Fruit fly (Drosophila melanogaster) whole organism, embryonic: ENCODE measurements around the gene Syx13.

Experiments
- Abd-B ChIP-seq: fragments of 200-800 bp; sonication (Bioruptor generic); optimal IDR thresholded peaks from 2 replicates; lab custom pipeline; 2018; ENCODE audit warnings: missing biosample characterization, mild to moderate bottlenecking, missing genetic modification characterization, moderate library complexity
- Adf1 ChIP-seq: fragments of 200-800 bp; sonication (Bioruptor generic); IDR thresholded peaks from 2 replicates; pipeline ENCODE4 v1.3.6; 2022; ENCODE audit warnings: missing biosample characterization, missing genetic modification characterization
- Bdp1 ChIP-seq: fragments of 200-800 bp; sonication (Bioruptor generic); optimal IDR thresholded peaks from 3 replicates; lab custom pipeline; 2016; ENCODE audit warnings: missing biosample characterization, missing genetic modification characterization
- CG10462 ChIP-seq: fragments of 200-800 bp; sonication (Bioruptor generic); optimal IDR thresholded peaks from 2 replicates; lab custom pipeline; 2016; ENCODE audit warnings: missing biosample characterization, missing genetic modification characterization
- CG10959 ChIP-seq: fragments of 200-800 bp; sonication (Bioruptor generic); IDR thresholded peaks from 2 replicates; pipeline ENCODE4 v1.3.6; 2022; ENCODE audit warnings: missing biosample characterization, missing genetic modification characterization
- CG12744 ChIP-seq: fragments of 200-800 bp; sonication (Bioruptor generic); optimal IDR thresholded peaks from 2 replicates; lab custom pipeline; 2016; ENCODE audit warnings: missing biosample characterization, missing genetic modification characterization
- CG13424 ChIP-seq: fragments of 200-800 bp; sonication (Bioruptor generic); optimal IDR thresholded peaks from 2 replicates; lab custom pipeline; 2019; ENCODE audit warnings: missing biosample characterization, mild to moderate bottlenecking, missing genetic modification characterization, moderate library complexity
- CG14667 ChIP-seq: fragments of 200-800 bp; sonication (Bioruptor generic); IDR thresholded peaks from 2 replicates; pipeline ENCODE4 v1.3.6; 2022; ENCODE audit warnings: missing biosample characterization, missing genetic modification characterization
- CG15479 ChIP-seq: fragments of 200-800 bp; sonication (Bioruptor generic); optimal IDR thresholded peaks from 3 replicates; lab custom pipeline; 2019; ENCODE audit warnings: missing biosample characterization, mild to moderate bottlenecking, missing genetic modification characterization, moderate library complexity
- CG1647 ChIP-seq: fragments of 200-800 bp; sonication (Bioruptor generic); optimal IDR thresholded peaks from 3 replicates; lab custom pipeline; 2016; ENCODE audit warnings: missing biosample characterization, missing genetic modification characterization
- CG17612 ChIP-seq: fragments of 200-800 bp; sonication (Bioruptor generic); IDR thresholded peaks from 2 replicates; pipeline ENCODE4 v1.3.6; 2022; ENCODE audit warnings: missing biosample characterization, missing genetic modification characterization
- CG2129 ChIP-seq: fragments of 200-800 bp; sonication (Bioruptor generic); IDR thresholded peaks from 2 replicates; pipeline ENCODE4 v1.3.6; 2022; ENCODE audit warnings: missing biosample characterization, missing genetic modification characterization; ENCODE audit not compliant: partially characterized antibody
- CG3281 ChIP-seq: fragments of 200-800 bp; sonication (Bioruptor generic); optimal IDR thresholded peaks from 3 replicates; lab custom pipeline; 2017; ENCODE audit warnings: missing biosample characterization, mild to moderate bottlenecking, missing genetic modification characterization
- CG3407 ChIP-seq: fragments of 200-800 bp; sonication (Bioruptor generic); optimal IDR thresholded peaks from 2 replicates; lab custom pipeline; 2018; ENCODE audit warnings: missing biosample characterization, mild to moderate bottlenecking, missing genetic modification characterization
- CG3995 ChIP-seq: fragments of 200-800 bp; sonication (Bioruptor generic); optimal IDR thresholded peaks from 3 replicates; lab custom pipeline; 2016; ENCODE audit warnings: missing biosample characterization, missing genetic modification characterization
- CG4360 ChIP-seq: fragments of 200-800 bp; sonication (Bioruptor generic); IDR thresholded peaks from 2 replicates; pipeline ENCODE4 v1.3.6; 2022; ENCODE audit warnings: missing biosample characterization, missing genetic modification characterization
- CG43689 ChIP-seq: fragments of 200-800 bp; sonication (Bioruptor generic); IDR thresholded peaks from 2 replicates; pipeline ENCODE4 v1.3.6; 2022; ENCODE audit warnings: missing biosample characterization, missing genetic modification characterization
- CG4424 ChIP-seq: fragments of 200-800 bp; sonication (Bioruptor generic); optimal IDR thresholded peaks from 3 replicates; lab custom pipeline; 2016; ENCODE audit warnings: missing biosample characterization, missing genetic modification characterization
- CG6765 ChIP-seq: fragments of 200-800 bp; sonication (Bioruptor generic); optimal IDR thresholded peaks from 3 replicates; lab custom pipeline; 2017; ENCODE audit warnings: missing biosample characterization, mild to moderate bottlenecking, missing genetic modification characterization
- CG8388 ChIP-seq: fragments of 200-800 bp; sonication (Bioruptor generic); optimal IDR thresholded peaks from 2 replicates; lab custom pipeline; 2019; ENCODE audit warnings: missing biosample characterization, mild to moderate bottlenecking, missing genetic modification characterization, moderate library complexity
- CG9797 ChIP-seq: fragments of 200-800 bp; sonication (Bioruptor generic); optimal IDR thresholded peaks from 3 replicates; lab custom pipeline; 2018; ENCODE audit warnings: missing biosample characterization, mild to moderate bottlenecking, missing genetic modification characterization
- Deaf1 ChIP-seq: fragments of 200-800 bp; optimal IDR thresholded peaks from 3 replicates; lab custom pipeline; 2019; ENCODE audit warnings: missing biosample characterization, mild to moderate bottlenecking, missing genetic modification characterization, moderate library complexity
- Dip3 ChIP-seq: fragments of 200-800 bp; sonication (Bioruptor generic); optimal IDR thresholded peaks from 3 replicates; lab custom pipeline; 2016; ENCODE audit warnings: missing biosample characterization, missing genetic modification characterization
- Drgx ChIP-seq: fragments of 200-800 bp; sonication (Bioruptor generic); IDR thresholded peaks from 2 replicates; pipeline ENCODE4 v1.3.6; 2022; ENCODE audit warnings: missing biosample characterization, missing genetic modification characterization
- Fer1 ChIP-seq: fragments of 200-800 bp; sonication (Bioruptor generic); optimal IDR thresholded peaks from 2 replicates; lab custom pipeline; 2017; ENCODE audit warnings: missing biosample characterization, mild to moderate bottlenecking, missing genetic modification characterization
- Gsc ChIP-seq: fragments of 200-800 bp; sonication (Bioruptor generic); IDR thresholded peaks from 2 replicates; pipeline ENCODE4 v1.3.6; 2022; ENCODE audit warnings: missing biosample characterization, missing genetic modification characterization
- HHEX ChIP-seq: fragments of 200-800 bp; sonication (Bioruptor generic); optimal IDR thresholded peaks from 3 replicates; lab custom pipeline; 2017; ENCODE audit warnings: missing biosample characterization, mild to moderate bottlenecking, missing genetic modification characterization, missing genetic modification reagents
- Jarid2 ChIP-seq: fragments of 200-800 bp; sonication (Bioruptor generic); optimal IDR thresholded peaks from 3 replicates; lab custom pipeline; 2017; ENCODE audit warnings: mild to moderate bottlenecking, missing biosample characterization, missing genetic modification reagents, missing genetic modification characterization
- MBD-R2 ChIP-seq: fragments of 200-800 bp; sonication (Bioruptor generic); IDR thresholded peaks from 2 replicates; pipeline ENCODE4 v1.3.6; 2022; ENCODE audit warnings: missing biosample characterization, missing genetic modification characterization
- MTF-1 ChIP-seq: fragments of 200-800 bp; sonication (Bioruptor generic); optimal IDR thresholded peaks from 2 replicates; lab custom pipeline; 2018; ENCODE audit warnings: missing biosample characterization, mild to moderate bottlenecking, missing genetic modification characterization, borderline replicate concordance
- NC2β ChIP-seq: fragments of 200-800 bp; sonication (Bioruptor generic); optimal IDR thresholded peaks from 2 replicates; lab custom pipeline; 2016; ENCODE audit warnings: missing biosample characterization, missing genetic modification characterization
- Ptx1 ChIP-seq: fragments of 200-800 bp; sonication (Bioruptor generic); IDR thresholded peaks from 2 replicates; pipeline ENCODE4 v1.3.6; 2022; ENCODE audit warnings: missing biosample characterization, missing genetic modification characterization
- Tbp ChIP-seq: fragments of >200 bp; optimal IDR thresholded peaks from 2 replicates; lab custom pipeline; 2018; ENCODE audit warnings: missing biosample characterization, missing genetic modification characterization
- Vsx1 ChIP-seq: fragments of 200-800 bp; sonication (Bioruptor generic); optimal IDR thresholded peaks from 2 replicates; lab custom pipeline; 2017; ENCODE audit warnings: missing biosample characterization, mild to moderate bottlenecking, missing genetic modification characterization, missing genetic modification reagents
- aop ChIP-seq: fragments of 200-800 bp; sonication (Bioruptor generic); IDR thresholded peaks from 2 replicates; pipeline ENCODE4 v1.3.6; 2022; ENCODE audit warnings: missing biosample characterization, missing genetic modification characterization
- bigmax ChIP-seq: fragments of 200-800 bp; sonication (Bioruptor generic); optimal IDR thresholded peaks from 2 replicates; lab custom pipeline; 2018; ENCODE audit warnings: missing biosample characterization, mild to moderate bottlenecking, missing genetic modification characterization
- cato ChIP-seq: fragments of 200-800 bp; sonication (Bioruptor generic); optimal IDR thresholded peaks from 2 replicates; lab custom pipeline; 2016; ENCODE audit warnings: missing biosample characterization, missing genetic modification characterization, borderline replicate concordance
- cg ChIP-seq: fragments of 200-800 bp; sonication (Bioruptor generic); optimal IDR thresholded peaks from 3 replicates; lab custom pipeline; 2019; ENCODE audit warnings: missing biosample characterization, mild to moderate bottlenecking, missing genetic modification characterization, moderate library complexity
- dysf ChIP-seq: fragments of 200-800 bp; sonication (Bioruptor generic); IDR thresholded peaks from 3 replicates; pipeline ENCODE4 v1.3.6; 2022; ENCODE audit warnings: missing biosample characterization, missing genetic modification characterization
- gcm ChIP-seq: fragments of 200-800 bp; sonication (Bioruptor generic); optimal IDR thresholded peaks from 2 replicates; lab custom pipeline; 2019; ENCODE audit warnings: missing biosample characterization, mild to moderate bottlenecking, missing genetic modification characterization, moderate library complexity
- ind ChIP-seq: fragments of 200-800 bp; sonication (Bioruptor generic); optimal IDR thresholded peaks from 3 replicates; lab custom pipeline; 2016; ENCODE audit warnings: missing biosample characterization, missing genetic modification characterization
- jumu ChIP-seq: fragments of 200-800 bp; sonication (Bioruptor generic); optimal IDR thresholded peaks from 3 replicates; lab custom pipeline; 2016; ENCODE audit warnings: missing biosample characterization, missing genetic modification characterization
- nerfin-2 ChIP-seq: fragments of 200-800 bp; sonication (Bioruptor generic); IDR thresholded peaks from 2 replicates; pipeline ENCODE4 v1.3.6; 2022; ENCODE audit warnings: missing biosample characterization, missing genetic modification characterization; ENCODE audit not compliant: partially characterized antibody
- peb ChIP-seq: fragments of 200-800 bp; sonication (Bioruptor generic); IDR thresholded peaks from 2 replicates; pipeline ENCODE4 v1.3.6; 2022; ENCODE audit warnings: missing biosample characterization, missing genetic modification characterization
- psq ChIP-seq: fragments of 200-800 bp; sonication (Bioruptor generic); optimal IDR thresholded peaks from 2 replicates; lab custom pipeline; 2017; ENCODE audit warnings: missing biosample characterization, missing genetic modification characterization
- sob ChIP-seq: fragments of 200-800 bp; sonication (Bioruptor generic); IDR thresholded peaks from 2 replicates; pipeline ENCODE4 v1.3.6; 2022; ENCODE audit warnings: missing biosample characterization, missing genetic modification characterization
- sug ChIP-seq: fragments of 200-800 bp; optimal IDR thresholded peaks from 2 replicates; lab custom pipeline; 2019; ENCODE audit warnings: missing biosample characterization, mild to moderate bottlenecking, missing genetic modification characterization, moderate library complexity
- tna ChIP-seq: fragments of 200-800 bp; sonication (Bioruptor generic); IDR thresholded peaks from 2 replicates; pipeline ENCODE4 v1.3.6; 2022; ENCODE audit warnings: missing biosample characterization, missing genetic modification characterization; ENCODE audit not compliant: partially characterized antibody
- vnd ChIP-seq: fragments of 200-800 bp; sonication (Bioruptor generic); IDR thresholded peaks from 3 replicates; pipeline ENCODE4 v1.3.6; 2022; ENCODE audit warnings: missing biosample characterization, missing genetic modification characterization; ENCODE audit not compliant: partially characterized antibody

Syx13 gene

dm6 chr3L:13022854-13023560 lies 21.2 kb upstream of the Syx13 start, which contains the start of gene RpS12 (continued):
- peak; percentile 94 for TF ChIP-seq MTF-1
- TF ChIP-seq NC2β (GFP tag; lab: Kevin White, UChicago): peak; percentile 97
- TF ChIP-seq CG10462: peak; percentile 53
- no peak for TF ChIP-seq Abd-B
- TF ChIP-seq nerfin-2: 0 out of 2 replicates have a peak, but pooled peaks have one; percentile 51
- peak; percentile 52 for TF ChIP-seq CG2129 (GFP tag; lab: Robert Waterston, UW)
- peak; percentile 7; the same call in 1 of the 2 replicates for TF ChIP-seq Adf1
- TF ChIP-seq Vsx1 (GFP tag; lab: Kevin White, UChicago): peak; percentile 71
- TF ChIP-seq bigmax (GFP tag; lab: Kevin White, UChicago): peak; percentile 65
- peak; percentile 62 for TF ChIP-seq Ptx1 (GFP tag; lab: Robert Waterston, UW)
- TF ChIP-seq CG10959 (GFP tag; lab: Robert Waterston, UW): peak; percentile 55; the same call in 1 of the 2 replicates
- TF ChIP-seq dysf (GFP tag; lab: Robert Waterston, UW): peak; percentile 69
- TF ChIP-seq Fer1: peak; percentile 84
- peak; percentile 77 for TF ChIP-seq vnd (GFP tag; lab: Robert Waterston, UW)
- TF ChIP-seq CG17612: no peak
- peak; percentile 13 for TF ChIP-seq Deaf1
- TF ChIP-seq CG15479 (GFP tag; lab: Kevin White, UChicago): no peak
- peak; percentile 63 for TF ChIP-seq tna
- peak; percentile 72 for TF ChIP-seq CG12744
- peak; percentile 37 for TF ChIP-seq gcm (GFP tag; lab: Kevin White, UChicago)
- TF ChIP-seq CG9797 (GFP tag; lab: Kevin White, UChicago): no peak
- peak; percentile 88 for TF ChIP-seq sob (GFP tag; lab: Robert Waterston, UW)
- no peak for TF ChIP-seq CG4360 (GFP tag; lab: Robert Waterston, UW)
- TF ChIP-seq peb (GFP tag; lab: Robert Waterston, UW): 0 out of 2 replicates have a peak, but pooled peaks have one; percentile 21
- peak; percentile 65 for TF ChIP-seq CG3995 (GFP tag; lab: Kevin White, UChicago)
- peak; percentile 45 for TF ChIP-seq CG13424 (tag; lab: Kevin White, UChicago)
- peak; percentile 86 for TF ChIP-seq CG3281 (GFP tag; lab: Kevin White, UChicago)
- TF ChIP-seq Jarid2 (GFP tag; lab: Kevin White, UChicago): peak; percentile 70
- TF ChIP-seq CG1647 (GFP tag; lab: Kevin White, UChicago): peak; percentile 77
- peak; percentile 53 for TF ChIP-seq sug (tag; lab: Kevin White, UChicago)
- TF ChIP-seq Drgx: no peak; the same call in none of the 2 replicates
- peak; percentile 43; the same call in 1 of the 2 replicates for TF ChIP-seq MBD-R2 (GFP tag; lab: Robert Waterston, UW)
- TF ChIP-seq CG43689: peak; percentile 36; the same call in 1 of the 2 replicates
- peak; percentile 85 for TF ChIP-seq HHEX
- TF ChIP-seq cg (GFP tag; lab: Kevin White, UChicago): no peak
- TF ChIP-seq Tbp (GFP tag; lab: Kevin White, UChicago): no peak
- 0 out of 2 replicates have a peak, but pooled peaks have one; percentile 47 for TF ChIP-seq aop (GFP tag; lab: Robert Waterston, UW)
- TF ChIP-seq jumu (GFP tag; lab: Kevin White, UChicago): peak; percentile 59
- peak; percentile 58 for TF ChIP-seq cato (GFP tag; lab: Kevin White, UChicago)
- TF ChIP-seq Dip3 (GFP tag; lab: Kevin White, UChicago): peak; percentile 68
- TF ChIP-seq CG6765 (GFP tag; lab: Kevin White, UChicago): peak; percentile 86
- no peak for TF ChIP-seq Gsc (GFP tag; lab: Robert Waterston, UW)
- TF ChIP-seq Bdp1: peak; percentile 58
- peak; percentile 65 for TF ChIP-seq ind (GFP tag; lab: Kevin White, UChicago)
- TF ChIP-seq psq (GFP tag; lab: Kevin White, UChicago): no peak
- TF ChIP-seq CG4424 (GFP tag; lab: Kevin White, UChicago): peak; percentile 68
- peak; percentile 58 for TF ChIP-seq CG3407 (GFP tag; lab: Kevin White, UChicago)
- peak; percentile 33 for TF ChIP-seq CG8388 (GFP tag; lab: Kevin White, UChicago)
- peak; percentile 46 for TF ChIP-seq CG14667 (GFP tag; lab: Robert Waterston, UW)
